Worm (Caenorhabditis elegans) whole organism, L1 larva: ENCODE results near the gene Y50E8A.22.

Experiments used
- C34B4.2 ChIP-seq: sonication (generic microtip); optimal IDR thresholded peaks from 2 replicates; lab custom pipeline; 2017; ENCODE audit warnings: mild to moderate bottlenecking, missing genetic modification characterization, missing compliant biosample characterization
- alr-1 ChIP-seq: fragments of 200-800 bp; sonication (Bioruptor generic); optimal IDR thresholded peaks from 2 replicates; lab custom pipeline; 2018; ENCODE audit warnings: borderline replicate concordance, mild to moderate bottlenecking, missing genetic modification characterization, missing compliant biosample characterization
- aly-2 ChIP-seq: fragments of 150-350 bp; optimal IDR thresholded peaks from 2 replicates; lab custom pipeline; 2014; ENCODE audit warnings: missing biosample characterization, missing genetic modification characterization
- blmp-1 ChIP-seq: fragments of 150-350 bp; optimal IDR thresholded peaks from 2 replicates; lab custom pipeline; 2014; ENCODE audit warnings: missing biosample characterization, missing genetic modification characterization
- ceh-8 ChIP-seq: fragments of 200-800 bp; sonication (Bioruptor generic); optimal IDR thresholded peaks from 2 replicates; lab custom pipeline; 2018; ENCODE audit warnings: mild to moderate bottlenecking, missing genetic modification characterization, moderate library complexity, missing compliant biosample characterization
- ceh-88 ChIP-seq: fragments of 200-800 bp; sonication (Bioruptor generic); IDR thresholded peaks from 2 replicates; pipeline ENCODE4 v1.3.6; 2022; ENCODE audit warnings: missing genetic modification characterization, missing compliant biosample characterization
- ces-1 ChIP-seq: fragments of 150-350 bp; optimal IDR thresholded peaks from 2 replicates; lab custom pipeline; 2014; ENCODE audit warnings: missing biosample characterization, missing genetic modification reagents, missing genetic modification characterization
- dpl-1 ChIP-seq, 3 experiments: fragments of 150-350 bp in 2 of 3; sonication (generic microtip) in 1 of 3; optimal IDR thresholded peaks; 2 replicates each; lab custom pipeline; 2014 to 2017; ENCODE audit warnings: missing biosample characterization in 3 of 3, missing genetic modification characterization in 3 of 3, missing genetic modification reagents in 3 of 3
- efl-1 ChIP-seq, 4 experiments: fragments of 150-350 bp; optimal IDR thresholded peaks in 3 of 4; peaks in 1 of 4; 1 replicate in 1 of 4; 2 replicates in 3 of 4; lab custom pipeline; 2014; ENCODE audit warnings: missing biosample characterization in 2 of 4, missing genetic modification characterization in 2 of 4, missing genetic modification reagents in 2 of 4
- efl-3 ChIP-seq: fragments of 200-800 bp; sonication (Bioruptor generic); optimal IDR thresholded peaks from 2 replicates; lab custom pipeline; 2018; ENCODE audit warnings: mild to moderate bottlenecking, missing genetic modification characterization, missing compliant biosample characterization
- elt-2 ChIP-seq: sonication (generic microtip); optimal IDR thresholded peaks from 2 replicates; lab custom pipeline; 2016; ENCODE audit warnings: missing genetic modification characterization, mild to moderate bottlenecking, inconsistent platforms, missing compliant biosample characterization, missing genetic modification reagents
- elt-3 ChIP-seq, 6 experiments: fragments of 150-350 bp in 1 of 6; sonication (generic microtip); optimal IDR thresholded peaks; 2 replicates each; lab custom pipeline; 2017 to 2018; ENCODE audit warnings: missing biosample characterization in 6 of 6, missing genetic modification characterization in 6 of 6, inconsistent platforms in 1 of 6
- ets-5 ChIP-seq: fragments of 200-800 bp; sonication (Bioruptor generic); IDR thresholded peaks from 2 replicates; pipeline ENCODE4 v1.3.6; 2022; ENCODE audit warnings: missing genetic modification characterization, missing compliant biosample characterization
- fos-1 ChIP-seq: fragments of 150-350 bp; optimal IDR thresholded peaks from 2 replicates; lab custom pipeline; 2014; ENCODE audit warnings: missing biosample characterization, missing genetic modification characterization
- irx-1 ChIP-seq: sonication (generic microtip); optimal IDR thresholded peaks from 2 replicates; lab custom pipeline; 2016; ENCODE audit warnings: missing genetic modification characterization, missing compliant biosample characterization
- lin-14 ChIP-seq: fragments of 200-800 bp; sonication (Bioruptor generic); optimal IDR thresholded peaks from 2 replicates; lab custom pipeline; 2018; ENCODE audit warnings: mild to moderate bottlenecking, missing genetic modification characterization, moderate library complexity, missing compliant biosample characterization
- lin-15B ChIP-seq: fragments of 150-350 bp; sonication (generic microtip); optimal IDR thresholded peaks from 3 replicates; lab custom pipeline; 2014; ENCODE audit warnings: missing biosample characterization, missing genetic modification characterization
- lsy-2 ChIP-seq, 2 experiments: fragments of 150-350 bp; optimal IDR thresholded peaks; 2 replicates each; lab custom pipeline; 2014; ENCODE audit warnings: missing biosample characterization in 2 of 2, missing genetic modification characterization in 2 of 2
- nhr-20 ChIP-seq: sonication (generic microtip); optimal IDR thresholded peaks from 2 replicates; lab custom pipeline; 2016; ENCODE audit warnings: mild to moderate bottlenecking, missing genetic modification characterization, missing compliant biosample characterization
- nhr-85 ChIP-seq: sonication (generic microtip); peaks from one replicate; lab custom pipeline; 2016; ENCODE audit warnings: missing genetic modification characterization, inconsistent platforms, missing compliant biosample characterization
- pag-3 ChIP-seq: sonication (generic microtip); optimal IDR thresholded peaks from 2 replicates; lab custom pipeline; 2017; ENCODE audit warnings: missing genetic modification characterization, mild to moderate bottlenecking, missing compliant biosample characterization, antibody characterized with exemption, borderline replicate concordance; ENCODE audit not compliant: insufficient read depth
- pax-3 ChIP-seq: fragments of 200-800 bp; sonication (Bioruptor generic); optimal IDR thresholded peaks from 2 replicates; lab custom pipeline; 2018; ENCODE audit warnings: mild to moderate bottlenecking, missing genetic modification characterization, moderate library complexity, missing compliant biosample characterization
- skn-1 ChIP-seq: fragments of 150-350 bp; optimal IDR thresholded peaks from 2 replicates; lab custom pipeline; 2014; ENCODE audit warnings: missing biosample characterization, missing genetic modification characterization
- snu-23 ChIP-seq: sonication (generic microtip); optimal IDR thresholded peaks from 2 replicates; lab custom pipeline; 2016; ENCODE audit warnings: missing genetic modification characterization, missing compliant biosample characterization
- sox-4 ChIP-seq: sonication (generic microtip); optimal IDR thresholded peaks from 2 replicates; lab custom pipeline; 2016; ENCODE audit warnings: missing genetic modification characterization, missing compliant biosample characterization
- sup-37 ChIP-seq: fragments of 200-800 bp; sonication (Bioruptor generic); optimal IDR thresholded peaks from 2 replicates; lab custom pipeline; 2018; ENCODE audit warnings: mild to moderate bottlenecking, missing genetic modification characterization, missing compliant biosample characterization
- swsn-7 ChIP-seq: sonication (generic microtip); optimal IDR thresholded peaks from 2 replicates; lab custom pipeline; 2016; ENCODE audit warnings: missing genetic modification characterization, missing compliant biosample characterization
- tlp-1 ChIP-seq: fragments of 150-350 bp; optimal IDR thresholded peaks from 2 replicates; lab custom pipeline; 2014; ENCODE audit warnings: missing biosample characterization, missing genetic modification characterization
- unc-30 ChIP-seq: sonication (generic microtip); optimal IDR thresholded peaks from 2 replicates; lab custom pipeline; 2017; ENCODE audit warnings: missing biosample characterization, missing genetic modification characterization
- unc-86 ChIP-seq: sonication (generic microtip); optimal IDR thresholded peaks from 2 replicates; lab custom pipeline; 2016; ENCODE audit warnings: missing genetic modification characterization, missing compliant biosample characterization
- xbp-1 ChIP-seq: sonication (generic microtip); optimal IDR thresholded peaks from 2 replicates; lab custom pipeline; 2016; ENCODE audit warnings: missing genetic modification characterization, missing compliant biosample characterization
- zag-1 ChIP-seq: fragments of 150-350 bp; optimal IDR thresholded peaks from 2 replicates; lab custom pipeline; 2014; ENCODE audit warnings: missing biosample characterization, missing genetic modification characterization
- zip-4 ChIP-seq: fragments of 200-800 bp; sonication (Bioruptor generic); optimal IDR thresholded peaks from 2 replicates; lab custom pipeline; 2018; ENCODE audit warnings: mild to moderate bottlenecking, missing genetic modification characterization, moderate library complexity, missing compliant biosample characterization

The Y50E8A.22 gene

DNA sequence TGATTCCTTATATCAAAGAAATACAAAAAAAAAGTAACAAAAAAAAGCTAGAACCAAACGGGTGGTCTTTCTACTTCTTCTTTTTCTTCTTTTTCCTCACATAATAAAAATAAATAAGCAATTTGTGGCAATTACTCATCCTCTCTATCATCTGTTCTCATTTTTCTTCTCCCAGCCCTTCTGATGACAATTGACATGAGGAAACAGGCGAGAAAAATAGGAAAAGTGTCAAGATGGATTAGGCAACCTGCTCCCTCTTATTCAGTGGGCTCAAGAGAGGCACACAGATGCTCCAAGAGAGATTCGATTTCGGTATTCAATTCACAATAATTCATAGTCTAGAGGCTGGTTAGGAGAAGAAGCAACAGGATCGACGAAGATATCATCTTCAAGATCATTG, 41.9 kb upstream of the Y50E8A.22 start:
- TF ChIP-seq lin-14, result peak; percentile 35
- TF ChIP-seq ceh-8, result peak; percentile 3
- no peak for TF ChIP-seq skn-1 (tag; lab: Kevin White, UChicago)

DNA sequence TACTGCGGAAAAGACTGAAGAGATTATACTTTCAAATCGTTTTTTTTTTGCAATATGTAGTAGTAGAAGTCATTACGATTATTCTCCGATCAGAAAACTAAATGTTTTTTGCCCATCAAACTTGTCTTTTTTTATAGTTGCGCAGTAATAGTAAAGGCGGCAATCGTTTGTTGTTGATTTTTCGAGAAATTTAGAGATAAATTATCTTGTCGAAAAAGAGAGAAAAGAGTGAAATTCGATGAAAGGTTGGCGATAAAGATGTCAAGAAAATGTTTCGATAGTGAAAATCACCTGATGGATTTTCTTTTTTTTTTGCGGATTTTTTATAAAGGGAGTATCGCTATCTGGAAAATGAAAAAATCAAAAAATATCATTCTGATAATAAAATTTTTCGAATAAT, 39.6 kb upstream of the Y50E8A.22 start:
- TF ChIP-seq unc-30 (no peak), lin-15B (tag; lab: Kevin White, UChicago) (no peak), lin-14 (peak; percentile 53), pag-3 (tag; lab: Kevin White, UChicago) (no peak), blmp-1 (peak; percentile 96), elt-3 (tag; optimal IDR thresholded peaks at IDR 0.05; lab: Kevin White, UChicago) (peak in 1 of 6 experiments; percentile 60), snu-23 (GFP tag; lab: Kevin White, UChicago) (peak; percentile 18), nhr-20 (peak; percentile 25), efl-1 (optimal IDR thresholded peaks at IDR 0.05; lab: Kevin White, UChicago) (no peak), efl-1 (GFP tag; optimal IDR thresholded peaks at IDR 0.05 in 1 of 2; lab: Kevin White, UChicago) (peak in 1 of 2 experiments; percentile 67), zag-1 (no peak), nhr-85 (peak; percentile 74), zip-4 (GFP tag; lab: Kevin White, UChicago) (no peak)

DNA sequence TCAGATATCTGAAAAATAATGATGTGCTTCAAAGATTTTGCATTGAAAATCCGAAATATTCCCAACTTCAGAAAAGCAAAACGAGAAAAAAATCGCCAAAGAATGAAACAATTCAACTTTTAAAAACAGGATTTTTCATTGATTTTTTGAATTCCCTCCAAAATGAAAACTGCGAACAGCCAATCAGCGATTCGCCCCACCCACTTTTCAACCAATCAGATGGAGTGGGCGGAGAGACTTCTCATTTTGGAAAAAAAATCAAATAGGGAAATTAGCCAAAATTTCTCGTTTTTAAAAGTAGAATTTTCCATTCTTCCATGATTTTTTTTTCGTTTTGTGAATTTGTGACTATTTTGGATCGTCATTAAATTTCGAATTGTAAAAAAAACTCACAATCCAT, 35.9 kb upstream of the Y50E8A.22 start:
- TF ChIP-seq efl-1 (optimal IDR thresholded peaks at IDR 0.05; lab: Kevin White, UChicago) (no peak), efl-1 (GFP tag; optimal IDR thresholded peaks at IDR 0.05 in 1 of 2; lab: Kevin White, UChicago) (peak in 1 of 2 experiments; percentile 35), aly-2 (no peak), sup-37 (GFP tag; lab: Kevin White, UChicago) (no peak), lsy-2 (tag; optimal IDR thresholded peaks at IDR 0.05; lab: Kevin White, UChicago) (no peak), fos-1 (tag; lab: Kevin White, UChicago) (no peak), dpl-1 (GFP tag; optimal IDR thresholded peaks at IDR 0.05; lab: Kevin White, UChicago) (peak in 1 of 3 experiments; percentile 12)

DNA sequence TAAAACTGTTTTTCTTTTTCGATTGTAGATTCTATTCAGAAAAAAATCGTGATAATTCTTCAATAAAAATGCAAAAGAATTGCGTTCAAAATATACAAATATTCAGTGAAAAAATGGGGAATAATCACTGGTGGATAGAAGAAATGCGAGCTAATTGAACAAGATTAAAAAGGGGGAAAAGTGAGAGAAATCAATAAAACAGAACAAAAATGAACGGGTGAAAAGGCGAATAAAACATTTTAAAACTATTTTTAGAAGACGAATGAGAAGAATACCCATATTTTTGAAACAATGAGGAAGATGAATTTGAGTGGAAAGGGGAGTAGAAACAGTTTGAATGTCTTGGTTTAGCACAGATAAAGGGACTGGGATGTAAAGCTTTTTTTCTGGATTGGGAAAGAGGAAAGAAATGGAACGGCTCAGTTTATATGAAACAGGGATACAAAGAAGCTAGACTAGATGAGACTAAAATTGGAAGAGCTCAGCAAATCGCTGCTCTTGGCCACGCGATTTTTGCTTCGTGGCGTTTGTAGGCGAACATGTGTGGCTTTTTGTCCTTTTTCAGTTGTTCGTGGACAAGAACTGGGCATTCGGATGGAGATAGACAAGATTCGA, 35.4 kb upstream of the Y50E8A.22 start, which contains the start of gene Y50E8A.12:
TSS of gene Y50E8A.12 (minus strand) at position 51 of the 615 bp plus-strand sequence.
- TF ChIP-seq irx-1 (tag; lab: Kevin White, UChicago) (no peak), unc-86 (tag; lab: Kevin White, UChicago) (no peak), alr-1 (tag; lab: Kevin White, UChicago) (no peak), elt-3 (tag; optimal IDR thresholded peaks at IDR 0.05; lab: Kevin White, UChicago) (no peak), efl-3 (no peak), C34B4.2 (tag; lab: Kevin White, UChicago) (no peak), pax-3 (tag; lab: Kevin White, UChicago) (no peak), ceh-88 (GFP tag; lab: Robert Waterston, UW) (no peak), sox-4 (no peak)
- TF ChIP-seq, all 84 proteins: peak for 0

DNA sequence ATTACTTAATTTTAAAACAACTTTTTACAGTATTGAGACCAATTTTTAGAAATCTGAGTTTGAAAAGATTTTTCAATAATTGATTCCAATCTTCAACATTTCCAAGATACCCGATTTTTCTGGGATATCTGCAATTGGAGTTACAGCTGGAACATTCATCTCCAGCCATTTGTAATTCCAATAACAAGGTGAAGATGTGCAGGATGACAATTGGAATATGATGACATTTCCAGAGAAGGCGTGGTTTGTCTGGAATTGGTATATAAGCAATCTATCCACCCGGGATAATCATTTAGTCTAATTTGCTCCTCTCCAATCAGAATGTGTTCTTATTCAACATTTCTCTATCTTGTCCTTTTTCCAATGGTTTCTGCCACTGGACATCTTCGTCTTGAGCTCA, 32.2 kb upstream of the Y50E8A.22 start, which contains the start of gene Y50E8A.11:
TSS of gene Y50E8A.11 (plus strand) at position 301 of the 400 bp plus-strand sequence.
- TF ChIP-seq tlp-1 (tag; lab: Kevin White, UChicago) (no peak), xbp-1 (tag; lab: Kevin White, UChicago) (no peak), swsn-7 (tag; lab: Kevin White, UChicago) (no peak), pax-3 (tag; lab: Kevin White, UChicago) (no peak), ces-1 (no peak), elt-2 (tag; lab: Kevin White, UChicago) (no peak), ets-5 (GFP tag; lab: Robert Waterston, UW) (no peak)
